Fruit fly (Drosophila melanogaster) Kc167 (cell line): ENCODE data around the gene Traf-like.

Experiments
- Myc ChIP-seq: fragments of >200 bp; optimal IDR thresholded peaks from 2 replicates; lab custom pipeline; 2017; ENCODE audit warnings: missing external identifiers
- Sin3A ChIP-seq: fragments of >200 bp; optimal IDR thresholded peaks from 2 replicates; lab custom pipeline; 2018; ENCODE audit warnings: missing external identifiers
- h ChIP-seq: fragments of >200 bp; optimal IDR thresholded peaks from 3 replicates; lab custom pipeline; 2018; ENCODE audit warnings: missing external identifiers
- ttk ChIP-seq: sonication (Bioruptor generic); optimal IDR thresholded peaks from 2 replicates; lab custom pipeline; 2017; ENCODE audit warnings: missing external identifiers

dm6 chrX:16403811-16404420 is 10.9 kb upstream of the Traf-like start:
- TF ChIP-seq Sin3A (lab: Kevin White, UChicago) (no peak), h (lab: Kevin White, UChicago) (no peak), Myc (lab: Kevin White, UChicago) (no peak), ttk (lab: Kevin White, UChicago) (no peak)
